Fruit fly (Drosophila melanogaster): ENCODE measurements around the gene Adgf-C.

The Adgf-C gene

dm6 chr3R:13684569-13685402 is 21.8 kb upstream of the Adgf-C start:
- TF ChIP-seq Sin3A (optimal IDR thresholded peaks at IDR 0.05) = no peak
- TF ChIP-seq insv (optimal IDR thresholded peaks at IDR 0.05) = no peak
- TF ChIP-seq Myc (optimal IDR thresholded peaks at IDR 0.05) = no peak
- TF ChIP-seq psq (optimal IDR thresholded peaks at IDR 0.05) = peak; percentile 47

DNA sequence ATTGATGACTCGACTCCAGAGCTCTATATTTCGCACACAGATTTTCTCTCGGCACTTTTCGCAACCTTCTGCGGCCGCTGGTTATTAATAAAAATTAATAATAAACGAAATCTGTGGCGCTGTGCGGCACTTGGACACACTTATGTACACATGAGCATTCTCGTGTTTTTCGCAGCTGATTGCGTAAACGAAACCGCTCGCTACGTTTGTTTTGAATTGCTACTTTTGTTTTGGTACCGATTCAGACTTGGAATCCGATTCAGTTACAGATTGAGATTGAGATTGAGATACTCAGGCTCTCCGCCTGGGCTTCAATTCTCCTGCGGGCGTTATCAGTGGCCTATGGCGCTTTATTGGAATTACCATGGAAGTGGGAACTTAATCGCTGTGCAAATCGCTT is 20.6 kb upstream of the Adgf-C start:
- TF ChIP-seq Sin3A (optimal IDR thresholded peaks at IDR 0.05) (no peak), ttk (optimal IDR thresholded peaks at IDR 0.05) (no peak), Myc (optimal IDR thresholded peaks at IDR 0.05) (no peak), h (optimal IDR thresholded peaks at IDR 0.05) (no peak), psq (optimal IDR thresholded peaks at IDR 0.05) (no peak), insv (optimal IDR thresholded peaks at IDR 0.05) (no peak)

DNA sequence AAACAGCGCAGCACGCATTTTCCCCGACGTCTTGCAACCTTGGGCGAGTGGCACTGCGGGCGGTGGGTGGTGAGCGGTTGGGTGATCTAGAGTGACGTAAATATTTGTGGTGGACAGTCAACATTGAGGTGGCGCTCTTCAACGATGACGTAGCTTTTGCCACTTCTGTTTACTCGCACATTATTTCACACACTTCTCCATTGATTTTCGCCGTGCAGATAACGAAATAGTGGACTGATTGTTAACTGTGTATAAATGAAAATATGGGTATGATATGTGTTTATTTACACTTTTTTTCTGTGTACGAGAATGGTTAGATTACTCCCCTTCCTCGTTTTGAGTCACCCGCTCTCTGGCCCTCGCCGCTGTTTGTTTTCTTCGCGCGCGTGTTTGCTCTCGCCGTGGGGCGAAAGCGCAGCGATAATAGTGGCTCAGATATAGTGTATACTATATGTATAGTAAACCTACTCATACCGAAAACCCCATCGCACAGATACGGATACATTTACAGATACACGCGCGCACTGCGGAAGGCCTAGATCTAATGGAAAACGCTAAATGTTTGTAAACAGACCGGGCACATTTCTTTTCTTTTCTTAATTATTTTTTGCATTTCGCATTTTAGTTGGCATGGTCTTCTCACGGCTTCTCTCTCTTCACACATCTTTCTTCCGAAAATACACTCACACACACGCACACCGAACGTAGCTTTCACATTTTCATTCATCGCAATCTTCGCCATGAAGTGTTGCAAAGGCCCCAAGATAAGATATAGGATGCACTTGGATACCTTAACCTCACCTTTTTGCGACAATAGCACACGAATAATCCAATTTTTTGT is 20.0 kb upstream of the Adgf-C start, which contains the start of gene omd:
omd (minus strand) TSS at position 840 of the 841 bp plus-strand sequence.
- TF ChIP-seq Myc (optimal IDR thresholded peaks at IDR 0.05) (no peak), insv (optimal IDR thresholded peaks at IDR 0.05) (no peak), ttk (optimal IDR thresholded peaks at IDR 0.05) (no peak), Sin3A (optimal IDR thresholded peaks at IDR 0.05) (no peak), h (optimal IDR thresholded peaks at IDR 0.05) (no peak), psq (optimal IDR thresholded peaks at IDR 0.05) (no peak)

dm6 chr3R:13693753-13694152 is 12.8 kb upstream of the Adgf-C start, which contains the start of gene CG14367:
Gene CG14367 (plus strand): TSS chr3R:13694053.
- TF ChIP-seq insv (optimal IDR thresholded peaks at IDR 0.05) = no peak
- TF ChIP-seq h (optimal IDR thresholded peaks at IDR 0.05) = no peak
- no peak for TF ChIP-seq ttk (optimal IDR thresholded peaks at IDR 0.05)
- no peak for TF ChIP-seq psq (optimal IDR thresholded peaks at IDR 0.05)
- no peak for TF ChIP-seq Myc (optimal IDR thresholded peaks at IDR 0.05)
- no peak for TF ChIP-seq Sin3A (optimal IDR thresholded peaks at IDR 0.05)

- TF ChIP-seq Myc (optimal IDR thresholded peaks at IDR 0.05) = no peak
- no peak for TF ChIP-seq h (optimal IDR thresholded peaks at IDR 0.05)
- no peak for TF ChIP-seq Sin3A (optimal IDR thresholded peaks at IDR 0.05)
- TF ChIP-seq ttk (optimal IDR thresholded peaks at IDR 0.05) = no peak
- TF ChIP-seq insv (optimal IDR thresholded peaks at IDR 0.05) = no peak
- TF ChIP-seq psq (optimal IDR thresholded peaks at IDR 0.05) = no peak
Observed at dm6 chr3R:13699350-13699749, 7.2 kb upstream of the Adgf-C start.

DNA sequence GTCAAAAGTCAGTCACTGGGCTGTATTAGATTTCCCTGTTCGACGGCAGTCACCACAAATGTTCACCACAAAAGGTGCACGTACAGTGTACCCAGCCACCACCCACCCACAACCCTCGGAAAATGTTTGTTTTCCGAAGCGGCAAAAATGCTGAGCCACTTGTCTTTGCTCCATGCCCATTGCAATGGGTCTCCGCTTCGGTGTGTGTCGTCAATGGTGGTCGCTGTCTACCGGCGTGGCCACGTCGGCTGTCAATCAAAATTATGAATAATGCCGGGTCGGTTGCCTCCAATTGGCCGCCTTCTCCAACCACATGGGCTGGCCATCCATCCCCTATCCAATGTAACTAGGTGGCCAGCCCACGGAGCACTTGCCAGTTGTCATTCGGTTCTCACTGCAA is 6.4 kb upstream of the Adgf-C start, which contains the start of gene ninaB:
ninaB (plus strand) TSS at position 374 of the 400 bp plus-strand sequence.
- TF ChIP-seq psq (optimal IDR thresholded peaks at IDR 0.05) = no peak
- TF ChIP-seq h (optimal IDR thresholded peaks at IDR 0.05) = no peak
- no peak for TF ChIP-seq ttk (optimal IDR thresholded peaks at IDR 0.05)
- TF ChIP-seq Sin3A (optimal IDR thresholded peaks at IDR 0.05) = no peak
- TF ChIP-seq Myc (optimal IDR thresholded peaks at IDR 0.05) = no peak
- TF ChIP-seq insv (optimal IDR thresholded peaks at IDR 0.05) = no peak

DNA sequence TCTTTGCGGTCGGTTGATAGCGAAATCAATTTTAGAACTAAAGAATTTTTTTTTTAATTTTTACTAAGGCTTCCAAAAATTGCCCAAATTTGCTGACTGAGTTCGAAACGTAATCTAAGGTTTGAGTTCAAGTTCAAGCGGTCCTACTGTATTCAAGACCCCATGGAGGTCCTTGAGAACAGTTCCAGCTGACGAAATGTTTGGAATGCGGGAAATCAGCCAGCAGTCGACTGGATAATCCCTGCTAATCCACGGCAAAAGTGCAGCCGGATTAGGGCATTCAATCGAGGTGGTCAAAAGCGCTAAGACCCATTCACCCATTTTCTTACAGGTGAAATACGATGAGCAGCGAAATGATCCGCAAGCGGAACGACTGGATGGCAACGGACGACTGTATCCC is 5.8 kb upstream of the Adgf-C start, which contains the start of gene f-cup:
f-cup (minus strand) TSS at position 101 of the 400 bp plus-strand sequence.
- TF ChIP-seq psq (optimal IDR thresholded peaks at IDR 0.05) = no peak
- TF ChIP-seq ttk (optimal IDR thresholded peaks at IDR 0.05) = no peak
- TF ChIP-seq h (optimal IDR thresholded peaks at IDR 0.05) = no peak
- TF ChIP-seq Sin3A (optimal IDR thresholded peaks at IDR 0.05) = no peak
- TF ChIP-seq insv (optimal IDR thresholded peaks at IDR 0.05) = no peak
- TF ChIP-seq Myc (optimal IDR thresholded peaks at IDR 0.05) = no peak

dm6 chr3R:13705292-13705885 is 1.2 kb upstream of the Adgf-C start, which contains the start of gene Adgf-D:
Gene Adgf-D (minus strand): TSS chr3R:13705402.
- TF ChIP-seq insv (optimal IDR thresholded peaks at IDR 0.05) (no peak), Sin3A (optimal IDR thresholded peaks at IDR 0.05) (no peak), Myc (optimal IDR thresholded peaks at IDR 0.05) (no peak), ttk (optimal IDR thresholded peaks at IDR 0.05) (no peak), psq (optimal IDR thresholded peaks at IDR 0.05) (no peak), h (optimal IDR thresholded peaks at IDR 0.05) (no peak)

DNA sequence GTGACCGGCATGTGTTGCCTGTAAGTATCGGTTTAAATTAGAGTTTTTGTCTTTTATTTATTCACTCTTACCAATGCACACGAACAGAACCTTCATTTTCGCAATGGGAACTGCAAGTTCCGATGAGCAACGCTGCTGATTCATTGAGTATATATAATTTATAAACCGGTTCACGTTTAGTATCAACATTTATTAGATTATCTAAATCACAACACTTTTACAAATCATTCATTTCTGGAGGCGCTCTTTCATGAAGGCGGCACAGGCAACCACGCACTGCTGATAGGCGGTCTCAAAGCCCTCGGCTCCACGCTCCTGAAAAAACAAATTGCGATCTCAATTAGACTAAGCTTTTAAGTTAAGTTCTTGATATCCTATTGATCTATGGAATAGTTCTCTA is 3.3 kb downstream of the Adgf-C start, which contains the start of gene Argp:
Argp (minus strand) TSS at position 101 of the 400 bp plus-strand sequence.
- TF ChIP-seq h (optimal IDR thresholded peaks at IDR 0.05) = no peak
- no peak for TF ChIP-seq psq (optimal IDR thresholded peaks at IDR 0.05)
- no peak for TF ChIP-seq Myc (optimal IDR thresholded peaks at IDR 0.05)
- no peak for TF ChIP-seq Sin3A (optimal IDR thresholded peaks at IDR 0.05)
- no peak for TF ChIP-seq insv (optimal IDR thresholded peaks at IDR 0.05)
- no peak for TF ChIP-seq ttk (optimal IDR thresholded peaks at IDR 0.05)

DNA sequence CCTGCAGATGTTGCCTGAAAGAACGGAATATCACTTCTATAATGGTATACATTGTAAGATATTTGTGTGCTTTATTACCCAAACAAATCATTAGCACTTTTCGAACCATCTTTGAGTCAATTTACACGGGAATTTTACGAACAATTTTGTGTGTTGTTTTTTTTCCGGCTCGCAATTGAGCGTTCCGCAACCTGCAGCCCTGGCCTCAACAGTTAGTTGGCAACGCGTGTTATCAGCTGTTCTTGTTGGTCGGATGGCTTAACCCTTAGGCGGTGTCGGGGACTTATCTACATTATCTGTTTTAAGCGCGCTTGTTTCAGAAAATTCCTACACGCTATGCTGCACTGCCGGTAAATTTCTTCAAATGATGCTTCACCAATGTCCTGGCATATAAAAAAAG is 4.1 kb downstream of the Adgf-C start:
- TF ChIP-seq h (optimal IDR thresholded peaks at IDR 0.05) = no peak
- TF ChIP-seq psq (optimal IDR thresholded peaks at IDR 0.05) = no peak
- TF ChIP-seq Myc (optimal IDR thresholded peaks at IDR 0.05) = no peak
- no peak for TF ChIP-seq ttk (optimal IDR thresholded peaks at IDR 0.05)
- no peak for TF ChIP-seq insv (optimal IDR thresholded peaks at IDR 0.05)
- TF ChIP-seq Sin3A (optimal IDR thresholded peaks at IDR 0.05) = no peak

DNA sequence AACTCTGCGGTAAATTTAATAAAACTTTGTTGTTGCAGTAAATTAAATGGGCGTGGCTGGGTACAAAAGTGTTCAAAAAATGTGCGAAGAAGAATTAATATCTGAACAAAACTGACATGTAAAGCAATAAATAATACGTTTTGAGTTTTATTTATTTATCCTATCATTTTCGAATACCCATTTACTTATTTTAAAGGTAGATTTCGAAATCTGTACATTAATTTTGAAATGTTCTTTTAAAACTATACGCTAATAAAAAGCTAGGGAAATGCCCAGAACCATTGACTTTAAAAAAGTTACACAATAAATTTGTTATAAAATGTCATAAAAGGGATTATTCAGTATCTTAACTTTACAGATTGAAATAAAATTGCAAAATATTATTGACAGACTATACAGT is 5.2 kb downstream of the Adgf-C start, which contains the start of the genes primo-1 and primo-2:
primo-1 (minus strand) TSS at position 101 of the 400 bp plus-strand sequence.
primo-2 (minus strand) TSS at position 101 of the 400 bp plus-strand sequence.
- TF ChIP-seq ttk (optimal IDR thresholded peaks at IDR 0.05) = no peak
- TF ChIP-seq Sin3A (optimal IDR thresholded peaks at IDR 0.05) = no peak
- TF ChIP-seq psq (optimal IDR thresholded peaks at IDR 0.05) = no peak
- no peak for TF ChIP-seq insv (optimal IDR thresholded peaks at IDR 0.05)
- no peak for TF ChIP-seq Myc (optimal IDR thresholded peaks at IDR 0.05)
- no peak for TF ChIP-seq h (optimal IDR thresholded peaks at IDR 0.05)
